Fruit fly (Drosophila melanogaster) whole organism, embryonic: Measurements from ENCODE around the gene CG14439.

Experiments
- CG10979 ChIP-seq: fragments of 200-800 bp; sonication (Bioruptor generic); optimal IDR thresholded peaks from 2 replicates; lab custom pipeline; 2018; ENCODE audit warnings: missing biosample characterization, mild to moderate bottlenecking, missing genetic modification characterization, moderate library complexity
- CG12769 ChIP-seq: fragments of 200-800 bp; sonication (Bioruptor generic); optimal IDR thresholded peaks from 2 replicates; lab custom pipeline; 2019; ENCODE audit warnings: missing biosample characterization, mild to moderate bottlenecking, missing genetic modification characterization, moderate library complexity
- CG13624 ChIP-seq: fragments of 200-800 bp; sonication (Bioruptor generic); optimal IDR thresholded peaks from 2 replicates; lab custom pipeline; 2016; ENCODE audit warnings: missing biosample characterization, missing genetic modification characterization
- CG13775 ChIP-seq: fragments of 200-800 bp; sonication (Bioruptor generic); optimal IDR thresholded peaks from 3 replicates; lab custom pipeline; 2017; ENCODE audit warnings: missing biosample characterization, mild to moderate bottlenecking, missing genetic modification characterization
- CG14441 ChIP-seq: fragments of 200-800 bp; sonication (Bioruptor generic); IDR thresholded peaks from 2 replicates; pipeline ENCODE4 v1.3.6; 2022; ENCODE audit warnings: missing biosample characterization, missing genetic modification characterization
- CG15011 ChIP-seq: fragments of 200-800 bp; sonication (Bioruptor generic); optimal IDR thresholded peaks from 3 replicates; lab custom pipeline; 2018; ENCODE audit warnings: missing biosample characterization, mild to moderate bottlenecking, missing genetic modification characterization
- CG15514 ChIP-seq: fragments of 200-800 bp; sonication (Bioruptor generic); optimal IDR thresholded peaks from 3 replicates; lab custom pipeline; 2017; ENCODE audit warnings: missing biosample characterization, missing genetic modification characterization, mild to moderate bottlenecking, moderate library complexity, missing genetic modification reagents
- CG1603 ChIP-seq: fragments of 200-800 bp; sonication (Bioruptor generic); optimal IDR thresholded peaks from 2 replicates; lab custom pipeline; 2019; ENCODE audit warnings: missing biosample characterization, mild to moderate bottlenecking, missing genetic modification characterization, moderate library complexity
- CG17361 ChIP-seq: fragments of 200-800 bp; sonication (Bioruptor generic); IDR thresholded peaks from 3 replicates; pipeline ENCODE4 v1.3.6; 2022; ENCODE audit warnings: missing biosample characterization, missing genetic modification characterization
- CG17829 ChIP-seq: fragments of 200-800 bp; optimal IDR thresholded peaks from 2 replicates; lab custom pipeline; 2019; ENCODE audit warnings: missing biosample characterization, mild to moderate bottlenecking, missing genetic modification characterization, moderate library complexity
- CG2712 ChIP-seq: fragments of 200-800 bp; optimal IDR thresholded peaks from 3 replicates; lab custom pipeline; 2019; ENCODE audit warnings: missing biosample characterization, mild to moderate bottlenecking, missing genetic modification characterization, moderate library complexity
- CG34224 ChIP-seq: fragments of 200-800 bp; sonication (Bioruptor generic); IDR thresholded peaks from 3 replicates; pipeline ENCODE4 v1.3.6; 2022; ENCODE audit warnings: missing biosample characterization, missing genetic modification characterization; ENCODE audit not compliant: partially characterized antibody
- CG42726 ChIP-seq: fragments of 200-800 bp; sonication (Bioruptor generic); IDR thresholded peaks from 2 replicates; pipeline ENCODE4 v1.3.6; 2022; ENCODE audit warnings: missing biosample characterization, missing genetic modification characterization; ENCODE audit not compliant: partially characterized antibody
- CG4707 ChIP-seq: fragments of 200-800 bp; sonication (Bioruptor generic); optimal IDR thresholded peaks from 2 replicates; lab custom pipeline; 2018; ENCODE audit warnings: missing biosample characterization, mild to moderate bottlenecking, missing genetic modification characterization, moderate library complexity
- CG8290 ChIP-seq, 3 experiments: fragments of 200-800 bp; sonication (Bioruptor generic); optimal IDR thresholded peaks; 2 replicates each; lab custom pipeline; 2016 to 2019; ENCODE audit warnings: missing biosample characterization in 3 of 3, missing genetic modification characterization in 3 of 3, mild to moderate bottlenecking in 2 of 3, moderate library complexity in 1 of 3
- CG9727 ChIP-seq: fragments of 200-800 bp; sonication (Bioruptor generic); optimal IDR thresholded peaks from 3 replicates; lab custom pipeline; 2017; ENCODE audit warnings: missing biosample characterization, mild to moderate bottlenecking, missing genetic modification characterization
- Deaf1 ChIP-seq: fragments of 200-800 bp; optimal IDR thresholded peaks from 3 replicates; lab custom pipeline; 2019; ENCODE audit warnings: missing biosample characterization, mild to moderate bottlenecking, missing genetic modification characterization, moderate library complexity
- Dp ChIP-seq: fragments of 200-800 bp; sonication (Bioruptor generic); optimal IDR thresholded peaks from 2 replicates; lab custom pipeline; 2018; ENCODE audit warnings: missing biosample characterization, mild to moderate bottlenecking, missing genetic modification characterization, moderate library complexity
- HLH4C ChIP-seq: fragments of 200-800 bp; sonication (Bioruptor generic); IDR thresholded peaks from 3 replicates; pipeline ENCODE4 v1.3.6; 2022; ENCODE audit warnings: missing biosample characterization, missing genetic modification characterization; ENCODE audit not compliant: partially characterized antibody
- Hmr ChIP-seq: fragments of 200-800 bp; sonication (Bioruptor generic); optimal IDR thresholded peaks from 3 replicates; lab custom pipeline; 2017; ENCODE audit warnings: mild to moderate bottlenecking, missing biosample characterization, missing genetic modification reagents, missing genetic modification characterization
- Lhr ChIP-seq: fragments of 200-800 bp; sonication (Bioruptor generic); optimal IDR thresholded peaks from 3 replicates; lab custom pipeline; 2017; ENCODE audit warnings: mild to moderate bottlenecking, missing biosample characterization, missing genetic modification reagents, missing genetic modification characterization
- MBD-R2 ChIP-seq: fragments of 200-800 bp; sonication (Bioruptor generic); IDR thresholded peaks from 2 replicates; pipeline ENCODE4 v1.3.6; 2022; ENCODE audit warnings: missing biosample characterization, missing genetic modification characterization
- MESR4 ChIP-seq: fragments of 200-800 bp; sonication (Bioruptor generic); optimal IDR thresholded peaks from 2 replicates; lab custom pipeline; 2018; ENCODE audit warnings: missing biosample characterization, mild to moderate bottlenecking, missing genetic modification characterization, moderate library complexity
- NC2α ChIP-seq: fragments of 200-800 bp; sonication (Bioruptor generic); optimal IDR thresholded peaks from 2 replicates; lab custom pipeline; 2016; ENCODE audit warnings: missing biosample characterization, missing genetic modification characterization
- Nf-YC ChIP-seq: fragments of 200-800 bp; optimal IDR thresholded peaks from 3 replicates; lab custom pipeline; 2019; ENCODE audit warnings: missing biosample characterization, mild to moderate bottlenecking, missing genetic modification characterization, moderate library complexity
- Poxn ChIP-seq: fragments of 200-800 bp; sonication (Bioruptor generic); IDR thresholded peaks from 2 replicates; pipeline ENCODE4 v1.3.6; 2022; ENCODE audit warnings: missing biosample characterization, missing genetic modification characterization
- Sin3A ChIP-seq: fragments of >200 bp; optimal IDR thresholded peaks from 2 replicates; lab custom pipeline; 2018
- Stat92E ChIP-seq, 3 experiments: fragments of >200 bp in 2 of 3; fragments of 200-800 bp in 1 of 3; sonication (Bioruptor generic) in 1 of 3; optimal IDR thresholded peaks; 2 replicates each; lab custom pipeline; 2017 to 2019; ENCODE audit warnings: missing biosample characterization in 3 of 3, missing genetic modification characterization in 3 of 3, mild to moderate bottlenecking in 1 of 3, moderate library complexity in 1 of 3
- amos ChIP-seq: fragments of 200-800 bp; sonication (Bioruptor generic); IDR thresholded peaks from 2 replicates; pipeline ENCODE4 v1.3.6; 2022; ENCODE audit warnings: missing biosample characterization, missing genetic modification characterization; ENCODE audit not compliant: partially characterized antibody
- cg ChIP-seq: fragments of 200-800 bp; sonication (Bioruptor generic); optimal IDR thresholded peaks from 3 replicates; lab custom pipeline; 2019; ENCODE audit warnings: missing biosample characterization, mild to moderate bottlenecking, missing genetic modification characterization, moderate library complexity
- ewg ChIP-seq: fragments of 200-800 bp; sonication (Bioruptor generic); optimal IDR thresholded peaks from 3 replicates; lab custom pipeline; 2017; ENCODE audit warnings: mild to moderate bottlenecking, missing biosample characterization, missing genetic modification reagents, missing genetic modification characterization
- fd102C ChIP-seq: fragments of 200-800 bp; sonication (Bioruptor generic); optimal IDR thresholded peaks from 2 replicates; lab custom pipeline; 2018; ENCODE audit warnings: missing biosample characterization, mild to moderate bottlenecking, missing genetic modification characterization, moderate library complexity
- gce ChIP-seq: fragments of 200-800 bp; sonication (Bioruptor generic); IDR thresholded peaks from 3 replicates; pipeline ENCODE4 v1.3.6; 2022; ENCODE audit warnings: missing biosample characterization, missing genetic modification characterization
- hbn ChIP-seq: fragments of 200-800 bp; sonication (Bioruptor generic); IDR thresholded peaks from 2 replicates; pipeline ENCODE4 v1.3.6; 2022; ENCODE audit warnings: missing biosample characterization, missing genetic modification characterization; ENCODE audit not compliant: partially characterized antibody
- her ChIP-seq: fragments of 200-800 bp; sonication (Bioruptor generic); optimal IDR thresholded peaks from 2 replicates; lab custom pipeline; 2016; ENCODE audit warnings: missing biosample characterization, missing genetic modification characterization
- lmd ChIP-seq: fragments of 200-800 bp; sonication (Bioruptor generic); IDR thresholded peaks from 2 replicates; pipeline ENCODE4 v1.3.6; 2022; ENCODE audit warnings: missing biosample characterization, missing genetic modification characterization
- maf-S ChIP-seq: fragments of 200-800 bp; sonication (Bioruptor generic); optimal IDR thresholded peaks from 2 replicates; lab custom pipeline; 2016; ENCODE audit warnings: missing biosample characterization, missing genetic modification characterization
- pan ChIP-seq, 4 experiments: fragments of >200 bp in 3 of 4; fragments of 200-800 bp in 1 of 4; sonication (Bioruptor generic) in 1 of 4; optimal IDR thresholded peaks in 3 of 4; IDR thresholded peaks in 1 of 4; 2 replicates each; pipeline versions ENCODE4 v1.3.6 to Lab custom; 2017 to 2022; ENCODE audit warnings: missing biosample characterization in 2 of 4, missing genetic modification characterization in 2 of 4, mixed read lengths in 1 of 4
- phol ChIP-seq: fragments of 200-800 bp; sonication (Bioruptor generic); optimal IDR thresholded peaks from 3 replicates; lab custom pipeline; 2018; ENCODE audit warnings: missing biosample characterization, mild to moderate bottlenecking, missing genetic modification characterization, moderate library complexity
- prd ChIP-seq, 3 experiments: fragments of >200 bp in 2 of 3; fragments of 200-800 bp in 1 of 3; sonication (Bioruptor generic) in 1 of 3; optimal IDR thresholded peaks in 2 of 3; IDR thresholded peaks in 1 of 3; 2 replicates in 2 of 3; 3 replicates in 1 of 3; pipeline versions ENCODE4 v1.3.6 to Lab custom; 2017 to 2022; ENCODE audit warnings: missing biosample characterization in 1 of 3, missing genetic modification characterization in 1 of 3
- rib ChIP-seq: fragments of 200-800 bp; sonication (Bioruptor generic); IDR thresholded peaks from 2 replicates; pipeline ENCODE4 v1.3.6; 2022; ENCODE audit warnings: missing biosample characterization, missing genetic modification characterization
- sisA ChIP-seq: fragments of 200-800 bp; sonication (Bioruptor generic); IDR thresholded peaks from 2 replicates; pipeline ENCODE4 v1.3.6; 2022; ENCODE audit warnings: missing biosample characterization, missing genetic modification characterization
- slou ChIP-seq: fragments of 200-800 bp; sonication (Bioruptor generic); optimal IDR thresholded peaks from 3 replicates; lab custom pipeline; 2016; ENCODE audit warnings: missing biosample characterization, missing genetic modification characterization
- tna ChIP-seq: fragments of 200-800 bp; sonication (Bioruptor generic); IDR thresholded peaks from 2 replicates; pipeline ENCODE4 v1.3.6; 2022; ENCODE audit warnings: missing biosample characterization, missing genetic modification characterization; ENCODE audit not compliant: partially characterized antibody
- trem ChIP-seq: fragments of 200-800 bp; optimal IDR thresholded peaks from 3 replicates; lab custom pipeline; 2019; ENCODE audit warnings: missing biosample characterization, mild to moderate bottlenecking, missing genetic modification characterization, moderate library complexity
- trh ChIP-seq: fragments of 200-800 bp; sonication (Bioruptor generic); optimal IDR thresholded peaks from 2 replicates; lab custom pipeline; 2016; ENCODE audit warnings: missing biosample characterization, missing genetic modification characterization
- vnd ChIP-seq: fragments of 200-800 bp; sonication (Bioruptor generic); IDR thresholded peaks from 3 replicates; pipeline ENCODE4 v1.3.6; 2022; ENCODE audit warnings: missing biosample characterization, missing genetic modification characterization; ENCODE audit not compliant: partially characterized antibody

Gene CG14439

DNA sequence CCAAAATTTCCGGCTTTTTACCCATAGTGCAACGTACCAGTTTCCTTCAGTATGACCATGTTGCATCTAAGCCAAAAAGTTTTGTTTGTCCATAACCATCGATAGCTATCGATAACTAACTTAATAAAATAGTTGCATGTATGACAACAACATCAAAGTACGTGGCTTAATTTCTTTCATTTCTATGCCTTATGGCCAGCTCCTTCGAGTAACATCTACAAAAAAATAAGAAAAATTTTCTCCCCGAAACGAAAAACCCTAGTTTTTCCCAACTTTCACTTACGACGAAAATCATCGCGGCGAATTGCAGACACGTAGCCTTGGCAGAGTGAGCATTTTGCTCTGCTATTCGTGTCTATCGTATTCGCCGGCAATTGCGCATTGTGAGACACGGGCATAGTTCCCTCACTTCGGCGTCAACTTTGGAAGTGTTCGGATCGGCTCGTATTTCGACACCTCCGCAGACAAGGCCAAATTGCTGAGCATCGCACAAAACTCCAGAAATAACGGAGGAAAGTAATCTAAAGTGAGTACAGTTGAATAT is 8.9 kb downstream of the CG14439 start, which contains the start of gene sov (continued):
- TF ChIP-seq CG13775 (GFP tag; lab: Kevin White, UChicago) (peak; percentile 2), trh (GFP tag; lab: Kevin White, UChicago) (no peak), vnd (GFP tag; lab: Robert Waterston, UW) (peak; percentile 81), Sin3A (lab: Kevin White, UChicago) (peak; percentile 76), CG14441 (GFP tag; lab: Robert Waterston, UW) (no peak), Poxn (GFP tag; lab: Robert Waterston, UW) (no peak), MESR4 (GFP tag; lab: Kevin White, UChicago) (peak; percentile 45), CG15514 (GFP tag; lab: Kevin White, UChicago) (peak; percentile 17), rib (GFP tag; lab: Robert Waterston, UW) (0 out of 2 replicates have a peak, but pooled peaks have one; percentile 31), CG34224 (GFP tag; lab: Robert Waterston, UW) (peak; percentile 83), CG17361 (peak; percentile 39; the same call in 2 of the 3 replicates), Dp (GFP tag; lab: Kevin White, UChicago) (peak; percentile 15), slou (no peak), fd102C (GFP tag; lab: Kevin White, UChicago) (no peak), trem (peak; percentile 31), phol (peak; percentile 34), Lhr (peak; percentile 88), hbn (GFP tag; lab: Robert Waterston, UW) (peak; percentile 90), CG2712 (no peak), CG12769 (tag; lab: Kevin White, UChicago) (peak; percentile 36), pan (optimal IDR thresholded peaks at IDR 0.05; lab: Kevin White, UChicago) (no peak), pan (GFP tag; optimal IDR thresholded peaks at IDR 0.05 in 1 of 2, IDR thresholded peaks at IDR 0.05 in 1 of 2) (no peak), CG1603 (tag; lab: Kevin White, UChicago) (no peak), cg (peak; percentile 70), sisA (GFP tag; lab: Robert Waterston, UW) (no peak), Deaf1 (tag; lab: Kevin White, UChicago) (peak; percentile 86), CG4707 (GFP tag; lab: Kevin White, UChicago) (peak; percentile 85), lmd (GFP tag; lab: Robert Waterston, UW) (no peak), tna (GFP tag; lab: Robert Waterston, UW) (peak; percentile 63), prd (optimal IDR thresholded peaks at IDR 0.05; lab: Kevin White, UChicago) (no peak), prd (GFP tag; IDR thresholded peaks at IDR 0.05; lab: Robert Waterston, UW) (no peak), CG9727 (GFP tag; lab: Kevin White, UChicago) (peak; percentile 7), ewg (GFP tag; lab: Kevin White, UChicago) (peak; percentile 59), CG17829 (peak; percentile 33), CG10979 (tag; lab: Kevin White, UChicago) (no peak), gce (no peak), Stat92E (GFP tag; optimal IDR thresholded peaks at IDR 0.05; lab: Kevin White, UChicago) (no peak), amos (GFP tag; lab: Robert Waterston, UW) (peak; percentile 77), CG15011 (GFP tag; lab: Kevin White, UChicago) (no peak), CG13624 (GFP tag; lab: Kevin White, UChicago) (peak; percentile 59), MBD-R2 (GFP tag; lab: Robert Waterston, UW) (peak; percentile 25; the same call in 1 of the 2 replicates), CG42726 (GFP tag; lab: Robert Waterston, UW) (peak; percentile 56; the same call in 1 of the 2 replicates), Hmr (GFP tag; lab: Kevin White, UChicago) (peak; percentile 49), her (GFP tag; lab: Kevin White, UChicago) (peak; percentile 62), CG8290 (GFP tag; optimal IDR thresholded peaks at IDR 0.05; lab: Kevin White, UChicago) (peak; percentile 68), CG8290 (tag; optimal IDR thresholded peaks at IDR 0.05; lab: Kevin White, UChicago) (peak; percentile 39 to 58), maf-S (GFP tag; lab: Kevin White, UChicago) (no peak), Nf-YC (tag; lab: Kevin White, UChicago) (peak; percentile 1), NC2α (no peak), HLH4C (GFP tag; lab: Robert Waterston, UW) (peak; percentile 85)
